Fruit fly (Drosophila melanogaster) whole organism, embryonic: ENCODE results near the gene CG13766.

Source experiments
- Ada2b ChIP-seq: fragments of 200-800 bp; sonication (Bioruptor generic); IDR thresholded peaks from 2 replicates; pipeline ENCODE4 v1.3.6; 2022; ENCODE audit warnings: missing biosample characterization, missing genetic modification characterization
- Bgb ChIP-seq: fragments of 200-800 bp; sonication (Bioruptor generic); IDR thresholded peaks from 2 replicates; pipeline ENCODE4 v1.3.6; 2022; ENCODE audit warnings: missing biosample characterization, missing genetic modification characterization; ENCODE audit not compliant: partially characterized antibody
- CG10321 ChIP-seq: fragments of 200-800 bp; sonication (Bioruptor generic); IDR thresholded peaks from 2 replicates; pipeline ENCODE4 v1.3.6; 2022; ENCODE audit warnings: missing biosample characterization, missing genetic modification characterization
- CG11398 ChIP-seq: fragments of 200-800 bp; sonication (Bioruptor generic); optimal IDR thresholded peaks from 2 replicates; lab custom pipeline; 2016; ENCODE audit warnings: missing biosample characterization, missing genetic modification characterization
- CG12744 ChIP-seq: fragments of 200-800 bp; sonication (Bioruptor generic); optimal IDR thresholded peaks from 2 replicates; lab custom pipeline; 2016; ENCODE audit warnings: missing biosample characterization, missing genetic modification characterization
- CG15269 ChIP-seq: fragments of 200-800 bp; sonication (Bioruptor generic); optimal IDR thresholded peaks from 2 replicates; lab custom pipeline; 2018; ENCODE audit warnings: missing biosample characterization, mild to moderate bottlenecking, missing genetic modification characterization, moderate library complexity
- CG17829 ChIP-seq: fragments of 200-800 bp; optimal IDR thresholded peaks from 2 replicates; lab custom pipeline; 2019; ENCODE audit warnings: missing biosample characterization, mild to moderate bottlenecking, missing genetic modification characterization, moderate library complexity
- CG2129 ChIP-seq: fragments of 200-800 bp; sonication (Bioruptor generic); IDR thresholded peaks from 2 replicates; pipeline ENCODE4 v1.3.6; 2022; ENCODE audit warnings: missing biosample characterization, missing genetic modification characterization; ENCODE audit not compliant: partially characterized antibody
- CG31224 ChIP-seq: fragments of 200-800 bp; sonication (Bioruptor generic); IDR thresholded peaks from 2 replicates; pipeline ENCODE4 v1.3.6; 2022; ENCODE audit warnings: missing biosample characterization, missing genetic modification characterization
- CG32532 ChIP-seq: fragments of 200-800 bp; sonication (Bioruptor generic); IDR thresholded peaks from 2 replicates; pipeline ENCODE4 v1.3.6; 2022; ENCODE audit warnings: missing biosample characterization, missing genetic modification characterization
- CG32767 ChIP-seq: fragments of 200-800 bp; sonication (Bioruptor generic); IDR thresholded peaks from 2 replicates; pipeline ENCODE4 v1.3.6; 2022; ENCODE audit warnings: missing biosample characterization, missing genetic modification characterization
- CG3281 ChIP-seq: fragments of 200-800 bp; sonication (Bioruptor generic); optimal IDR thresholded peaks from 3 replicates; lab custom pipeline; 2017; ENCODE audit warnings: missing biosample characterization, mild to moderate bottlenecking, missing genetic modification characterization
- CG4424 ChIP-seq: fragments of 200-800 bp; sonication (Bioruptor generic); optimal IDR thresholded peaks from 3 replicates; lab custom pipeline; 2016; ENCODE audit warnings: missing biosample characterization, missing genetic modification characterization
- CG4707 ChIP-seq: fragments of 200-800 bp; sonication (Bioruptor generic); optimal IDR thresholded peaks from 2 replicates; lab custom pipeline; 2018; ENCODE audit warnings: missing biosample characterization, mild to moderate bottlenecking, missing genetic modification characterization, moderate library complexity
- CG6654 ChIP-seq: fragments of 200-800 bp; sonication (Bioruptor generic); optimal IDR thresholded peaks from 2 replicates; lab custom pipeline; 2017; ENCODE audit warnings: missing biosample characterization, mild to moderate bottlenecking, missing genetic modification characterization
- CG6791 ChIP-seq: fragments of 200-800 bp; sonication (Bioruptor generic); IDR thresholded peaks from 3 replicates; pipeline ENCODE4 v1.3.6; 2022; ENCODE audit warnings: missing biosample characterization, missing genetic modification characterization; ENCODE audit not compliant: partially characterized antibody
- CTCF ChIP-seq: fragments of 200-800 bp; sonication (Bioruptor generic); optimal IDR thresholded peaks from 2 replicates; lab custom pipeline; 2017; ENCODE audit warnings: missing biosample characterization, mild to moderate bottlenecking, missing genetic modification characterization, moderate library complexity
- Camta ChIP-seq: fragments of 200-800 bp; sonication (Bioruptor generic); optimal IDR thresholded peaks from 2 replicates; lab custom pipeline; 2016; ENCODE audit warnings: missing biosample characterization, missing genetic modification characterization
- D ChIP-seq, 2 experiments: fragments of 200-800 bp in 1 of 2; fragments of >200 bp in 1 of 2; sonication (Bioruptor generic) in 1 of 2; optimal IDR thresholded peaks; 2 replicates in 1 of 2; 3 replicates in 1 of 2; lab custom pipeline; 2017; ENCODE audit warnings: mild to moderate bottlenecking in 1 of 2, missing biosample characterization in 1 of 2, missing genetic modification characterization in 1 of 2, missing genetic modification reagents in 1 of 2
- Dip2 ChIP-seq: fragments of 200-800 bp; sonication (Bioruptor generic); IDR thresholded peaks from 2 replicates; pipeline ENCODE4 v1.3.6; 2022; ENCODE audit warnings: missing biosample characterization, missing genetic modification characterization
- Dp ChIP-seq: fragments of 200-800 bp; sonication (Bioruptor generic); optimal IDR thresholded peaks from 2 replicates; lab custom pipeline; 2018; ENCODE audit warnings: missing biosample characterization, mild to moderate bottlenecking, missing genetic modification characterization, moderate library complexity
- Drgx ChIP-seq: fragments of 200-800 bp; sonication (Bioruptor generic); IDR thresholded peaks from 2 replicates; pipeline ENCODE4 v1.3.6; 2022; ENCODE audit warnings: missing biosample characterization, missing genetic modification characterization
- Gsc ChIP-seq: fragments of 200-800 bp; sonication (Bioruptor generic); IDR thresholded peaks from 2 replicates; pipeline ENCODE4 v1.3.6; 2022; ENCODE audit warnings: missing biosample characterization, missing genetic modification characterization
- H15 ChIP-seq: fragments of 200-800 bp; sonication (Bioruptor generic); IDR thresholded peaks from 3 replicates; pipeline ENCODE4 v1.3.6; 2022; ENCODE audit warnings: missing biosample characterization, missing genetic modification characterization
- HHEX ChIP-seq: fragments of 200-800 bp; sonication (Bioruptor generic); optimal IDR thresholded peaks from 3 replicates; lab custom pipeline; 2017; ENCODE audit warnings: missing biosample characterization, mild to moderate bottlenecking, missing genetic modification characterization, missing genetic modification reagents
- Hand ChIP-seq: fragments of 200-800 bp; sonication (Bioruptor generic); optimal IDR thresholded peaks from 2 replicates; lab custom pipeline; 2017; ENCODE audit warnings: mild to moderate bottlenecking, missing biosample characterization, missing genetic modification reagents, missing genetic modification characterization
- NFAT ChIP-seq: fragments of 200-800 bp; sonication (Bioruptor generic); IDR thresholded peaks from 2 replicates; pipeline ENCODE4 v1.3.6; 2022; ENCODE audit warnings: missing biosample characterization, missing genetic modification characterization
- Nf-YA ChIP-seq: fragments of 200-800 bp; sonication (Bioruptor generic); IDR thresholded peaks from 2 replicates; pipeline ENCODE4 v1.3.6; 2022; ENCODE audit warnings: missing biosample characterization, missing genetic modification characterization
- Trl ChIP-seq, 3 experiments: fragments of >200 bp in 2 of 3; fragments of 200-800 bp in 1 of 3; sonication (Bioruptor generic) in 1 of 3; optimal IDR thresholded peaks; 2 replicates in 1 of 3; 3 replicates in 2 of 3; lab custom pipeline; 2016 to 2017; ENCODE audit warnings: missing biosample characterization in 1 of 3, missing genetic modification characterization in 1 of 3
- bowl ChIP-seq: fragments of 200-800 bp; sonication (Bioruptor generic); IDR thresholded peaks from 2 replicates; pipeline ENCODE4 v1.3.6; 2022; ENCODE audit warnings: missing biosample characterization, missing genetic modification characterization
- caup ChIP-seq: fragments of 200-800 bp; sonication (Bioruptor generic); optimal IDR thresholded peaks from 3 replicates; lab custom pipeline; 2017; ENCODE audit warnings: missing biosample characterization, mild to moderate bottlenecking, missing genetic modification characterization, moderate library complexity; ENCODE audit not compliant: severe bottlenecking
- ci ChIP-seq: fragments of 200-800 bp; sonication (Bioruptor generic); IDR thresholded peaks from 3 replicates; pipeline ENCODE4 v1.3.6; 2022; ENCODE audit warnings: missing biosample characterization, missing genetic modification characterization
- corto ChIP-seq: fragments of 200-800 bp; sonication (Bioruptor generic); optimal IDR thresholded peaks from 2 replicates; lab custom pipeline; 2016; ENCODE audit warnings: missing biosample characterization, mild to moderate bottlenecking, missing genetic modification characterization, moderate library complexity
- dmrt99B ChIP-seq: fragments of 200-800 bp; sonication (Bioruptor generic); optimal IDR thresholded peaks from 2 replicates; lab custom pipeline; 2018; ENCODE audit warnings: missing biosample characterization, mild to moderate bottlenecking, missing genetic modification characterization, moderate library complexity
- fd3F ChIP-seq: fragments of 200-800 bp; sonication (Bioruptor generic); optimal IDR thresholded peaks from 2 replicates; lab custom pipeline; 2018; ENCODE audit warnings: missing biosample characterization, mild to moderate bottlenecking, missing genetic modification characterization, moderate library complexity
- ham ChIP-seq: fragments of 200-800 bp; sonication (Bioruptor generic); IDR thresholded peaks from 2 replicates; pipeline ENCODE4 v1.3.6; 2022; ENCODE audit warnings: missing biosample characterization, missing genetic modification characterization
- hb ChIP-seq: fragments of 200-800 bp; sonication (Bioruptor generic); IDR thresholded peaks from 3 replicates; pipeline ENCODE4 v1.3.6; 2022; ENCODE audit warnings: missing biosample characterization, missing genetic modification characterization; ENCODE audit not compliant: partially characterized antibody
- nerfin-2 ChIP-seq: fragments of 200-800 bp; sonication (Bioruptor generic); IDR thresholded peaks from 2 replicates; pipeline ENCODE4 v1.3.6; 2022; ENCODE audit warnings: missing biosample characterization, missing genetic modification characterization; ENCODE audit not compliant: partially characterized antibody
- onecut ChIP-seq: fragments of 200-800 bp; sonication (Bioruptor generic); IDR thresholded peaks from 2 replicates; pipeline ENCODE4 v1.3.6; 2022; ENCODE audit warnings: missing biosample characterization, missing genetic modification characterization
- pros ChIP-seq: fragments of 200-800 bp; sonication (Bioruptor generic); optimal IDR thresholded peaks from 3 replicates; lab custom pipeline; 2019; ENCODE audit warnings: missing biosample characterization, mild to moderate bottlenecking, missing genetic modification characterization, moderate library complexity
- pzg ChIP-seq: fragments of 200-800 bp; sonication (Bioruptor generic); optimal IDR thresholded peaks from 3 replicates; lab custom pipeline; 2018; ENCODE audit warnings: missing biosample characterization, mild to moderate bottlenecking, missing genetic modification characterization, moderate library complexity
- sd ChIP-seq: fragments of 200-800 bp; sonication (Bioruptor generic); optimal IDR thresholded peaks from 3 replicates; lab custom pipeline; 2018; ENCODE audit warnings: missing biosample characterization, mild to moderate bottlenecking, missing genetic modification characterization, moderate library complexity
- sna ChIP-seq: fragments of 200-800 bp; sonication (Bioruptor generic); IDR thresholded peaks from 2 replicates; pipeline ENCODE4 v1.3.6; 2022; ENCODE audit warnings: missing biosample characterization, missing genetic modification characterization; ENCODE audit not compliant: partially characterized antibody
- tup ChIP-seq: fragments of 200-800 bp; sonication (Bioruptor generic); optimal IDR thresholded peaks from 2 replicates; lab custom pipeline; 2016; ENCODE audit warnings: missing biosample characterization, mild to moderate bottlenecking, missing genetic modification characterization, moderate library complexity
- vvl ChIP-seq: fragments of 200-800 bp; sonication (Bioruptor generic); IDR thresholded peaks from 2 replicates; pipeline ENCODE4 v1.3.6; 2022; ENCODE audit warnings: missing biosample characterization, missing genetic modification characterization
- wdn ChIP-seq: fragments of 200-800 bp; sonication (Bioruptor generic); IDR thresholded peaks from 2 replicates; pipeline ENCODE4 v1.3.6; 2022; ENCODE audit warnings: missing biosample characterization, missing genetic modification characterization
- zf30C ChIP-seq: fragments of 200-800 bp; sonication (Bioruptor generic); optimal IDR thresholded peaks from 3 replicates; lab custom pipeline; 2018; ENCODE audit warnings: missing biosample characterization, mild to moderate bottlenecking, missing genetic modification characterization

Gene CG13766

dm6 chr2L:6562358-6562687, 3.7 kb downstream of the CG13766 start (continued):
- TF ChIP-seq zf30C (no peak), caup (GFP tag; lab: Kevin White, UChicago) (no peak), Dp (GFP tag; lab: Kevin White, UChicago) (peak; percentile 61), CG31224 (no peak), sna (no peak), Trl (optimal IDR thresholded peaks at IDR 0.05; lab: Kevin White, UChicago) (no peak), Trl (GFP tag; optimal IDR thresholded peaks at IDR 0.05; lab: Kevin White, UChicago) (no peak)

- TF ChIP-seq tup (peak; percentile 90), D (optimal IDR thresholded peaks at IDR 0.05; lab: Kevin White, UChicago) (peak; percentile 30), D (GFP tag; optimal IDR thresholded peaks at IDR 0.05; lab: Kevin White, UChicago) (peak; percentile 87), CG17829 (tag; lab: Kevin White, UChicago) (peak; percentile 93), pzg (GFP tag; lab: Kevin White, UChicago) (peak; percentile 54), CG6654 (GFP tag; lab: Kevin White, UChicago) (peak; percentile 87), Gsc (GFP tag; lab: Robert Waterston, UW) (peak; percentile 95), CG4424 (GFP tag; lab: Kevin White, UChicago) (peak; percentile 94), Bgb (GFP tag; lab: Robert Waterston, UW) (peak; percentile 31; the same call in 1 of the 2 replicates), CG32767 (GFP tag; lab: Robert Waterston, UW) (peak; percentile 95), bowl (GFP tag; lab: Robert Waterston, UW) (peak; percentile 94), onecut (peak; percentile 89), Drgx (GFP tag; lab: Robert Waterston, UW) (peak; percentile 97), CG12744 (GFP tag; lab: Kevin White, UChicago) (peak; percentile 91), CG3281 (peak; percentile 93), H15 (GFP tag; lab: Robert Waterston, UW) (peak; percentile 97), NFAT (GFP tag; lab: Robert Waterston, UW) (peak; percentile 98), ham (GFP tag; lab: Robert Waterston, UW) (peak; percentile 88), CTCF (GFP tag; lab: Kevin White, UChicago) (peak; percentile 35), wdn (GFP tag; lab: Robert Waterston, UW) (peak; percentile 97), CG32532 (GFP tag; lab: Robert Waterston, UW) (peak; percentile 98), Nf-YA (peak; percentile 94), sd (tag; lab: Kevin White, UChicago) (peak; percentile 87), pros (GFP tag; lab: Kevin White, UChicago) (peak; percentile 34), Ada2b (GFP tag; lab: Robert Waterston, UW) (peak; percentile 98), CG15269 (tag; lab: Kevin White, UChicago) (peak; percentile 95), CG11398 (GFP tag; lab: Kevin White, UChicago) (peak; percentile 91), CG4707 (peak; percentile 73), Hand (GFP tag; lab: Kevin White, UChicago) (peak; percentile 85), corto (peak; percentile 80), hb (GFP tag; lab: Robert Waterston, UW) (no peak), CG6791 (GFP tag; lab: Robert Waterston, UW) (0 out of 3 replicates have a peak, but pooled peaks have one; percentile 51), HHEX (GFP tag; lab: Kevin White, UChicago) (peak; percentile 95), nerfin-2 (GFP tag; lab: Robert Waterston, UW) (no peak), ci (GFP tag; lab: Robert Waterston, UW) (peak; percentile 98), Dip2 (GFP tag; lab: Robert Waterston, UW) (peak; percentile 69), fd3F (GFP tag; lab: Kevin White, UChicago) (peak; percentile 94), CG2129 (no peak), dmrt99B (tag; lab: Kevin White, UChicago) (peak; percentile 94), vvl (peak; percentile 99), CG10321 (peak; percentile 80), Camta (GFP tag; lab: Kevin White, UChicago) (peak; percentile 90)
Measured at dm6 chr2L:6561463-6562357, 4.3 kb downstream of the CG13766 start, which contains the start of the genes Trmt6 and Ent2. TSS of gene Trmt6 (minus strand) at chr2L:6562289. TSS of gene Ent2 (plus strand) at chr2L:6562325.
